Fruit fly (Drosophila melanogaster) whole organism, embryonic: ENCODE measurements around the gene beta'COP.
A peak's percentile ranks its signal among the peaks of the same experiment; 100 is the strongest.

Source experiments
- B-H1 ChIP-seq: fragments of 200-800 bp; sonication (Bioruptor generic); IDR thresholded peaks from 3 replicates; pipeline ENCODE4 v1.3.6; 2022; ENCODE audit warnings: missing biosample characterization, missing genetic modification characterization
- Bteb2 ChIP-seq: fragments of 200-800 bp; sonication (Bioruptor generic); optimal IDR thresholded peaks from 2 replicates; lab custom pipeline; 2016; ENCODE audit warnings: missing biosample characterization, missing genetic modification characterization
- CG10267 ChIP-seq: fragments of 200-800 bp; sonication (Bioruptor generic); optimal IDR thresholded peaks from 2 replicates; lab custom pipeline; 2018; ENCODE audit warnings: missing biosample characterization, mild to moderate bottlenecking, missing genetic modification characterization, moderate library complexity
- CG11504 ChIP-seq: fragments of 200-800 bp; sonication (Bioruptor generic); optimal IDR thresholded peaks from 3 replicates; lab custom pipeline; 2019; ENCODE audit warnings: missing biosample characterization, mild to moderate bottlenecking, missing genetic modification characterization, moderate library complexity
- CG12236 ChIP-seq: fragments of 200-800 bp; sonication (Bioruptor generic); optimal IDR thresholded peaks from 2 replicates; lab custom pipeline; 2016; ENCODE audit warnings: missing biosample characterization, missing genetic modification characterization
- CG12299 ChIP-seq: fragments of 200-800 bp; sonication (Bioruptor generic); optimal IDR thresholded peaks from 2 replicates; lab custom pipeline; 2018; ENCODE audit warnings: missing biosample characterization, mild to moderate bottlenecking, missing genetic modification characterization
- CG1529 ChIP-seq: fragments of 200-800 bp; sonication (Bioruptor generic); optimal IDR thresholded peaks from 3 replicates; lab custom pipeline; 2018; ENCODE audit warnings: missing biosample characterization, missing genetic modification characterization
- CG15696 ChIP-seq: fragments of 200-800 bp; sonication (Bioruptor generic); optimal IDR thresholded peaks from 2 replicates; lab custom pipeline; 2019; ENCODE audit warnings: missing biosample characterization, mild to moderate bottlenecking, missing genetic modification characterization, moderate library complexity
- CG1647 ChIP-seq: fragments of 200-800 bp; sonication (Bioruptor generic); optimal IDR thresholded peaks from 3 replicates; lab custom pipeline; 2016; ENCODE audit warnings: missing biosample characterization, missing genetic modification characterization
- CG17802 ChIP-seq: fragments of 200-800 bp; sonication (Bioruptor generic); optimal IDR thresholded peaks from 2 replicates; lab custom pipeline; 2018; ENCODE audit warnings: missing biosample characterization, mild to moderate bottlenecking, missing genetic modification characterization, moderate library complexity
- CG1832 ChIP-seq: fragments of 200-800 bp; sonication (Bioruptor generic); optimal IDR thresholded peaks from 2 replicates; lab custom pipeline; 2017; ENCODE audit warnings: missing biosample characterization, mild to moderate bottlenecking, missing genetic modification characterization, inconsistent platforms
- CG18476 ChIP-seq: fragments of 200-800 bp; sonication (Bioruptor generic); optimal IDR thresholded peaks from 2 replicates; lab custom pipeline; 2016; ENCODE audit warnings: missing biosample characterization, mild to moderate bottlenecking, missing genetic modification characterization
- CG2202 ChIP-seq: fragments of 200-800 bp; sonication (Bioruptor generic); optimal IDR thresholded peaks from 2 replicates; lab custom pipeline; 2018; ENCODE audit warnings: missing biosample characterization, mild to moderate bottlenecking, missing genetic modification characterization
- CG30020 ChIP-seq: fragments of 200-800 bp; optimal IDR thresholded peaks from 2 replicates; lab custom pipeline; 2019; ENCODE audit warnings: missing biosample characterization, mild to moderate bottlenecking, missing genetic modification characterization, moderate library complexity
- CG31365 ChIP-seq: fragments of 200-800 bp; sonication (Bioruptor generic); optimal IDR thresholded peaks from 2 replicates; lab custom pipeline; 2018; ENCODE audit warnings: missing biosample characterization, mild to moderate bottlenecking, missing genetic modification characterization
- CG32767 ChIP-seq: fragments of 200-800 bp; sonication (Bioruptor generic); IDR thresholded peaks from 2 replicates; pipeline ENCODE4 v1.3.6; 2022; ENCODE audit warnings: missing biosample characterization, missing genetic modification characterization
- CG3726 ChIP-seq: fragments of 200-800 bp; sonication (Bioruptor generic); IDR thresholded peaks from 3 replicates; pipeline ENCODE4, ENCODE4 v1.3.6; 2022; ENCODE audit warnings: missing biosample characterization, missing genetic modification characterization
- CG4854 ChIP-seq: fragments of 200-800 bp; sonication (Bioruptor generic); optimal IDR thresholded peaks from 2 replicates; lab custom pipeline; 2016; ENCODE audit warnings: missing biosample characterization, missing genetic modification characterization, inconsistent platforms
- Camta ChIP-seq: fragments of 200-800 bp; sonication (Bioruptor generic); optimal IDR thresholded peaks from 2 replicates; lab custom pipeline; 2016; ENCODE audit warnings: missing biosample characterization, missing genetic modification characterization
- Dek ChIP-seq: fragments of 200-800 bp; sonication (Bioruptor generic); optimal IDR thresholded peaks from 3 replicates; lab custom pipeline; 2019; ENCODE audit warnings: missing biosample characterization, mild to moderate bottlenecking, missing genetic modification characterization, moderate library complexity
- Mrtf ChIP-seq: fragments of 200-800 bp; sonication (Bioruptor generic); IDR thresholded peaks from 3 replicates; pipeline ENCODE4 v1.3.6; 2022; ENCODE audit warnings: missing biosample characterization, missing genetic modification characterization
- Nf-YB ChIP-seq: fragments of 200-800 bp; sonication (Bioruptor generic); optimal IDR thresholded peaks from 3 replicates; lab custom pipeline; 2019; ENCODE audit warnings: missing biosample characterization, mild to moderate bottlenecking, missing genetic modification characterization, moderate library complexity
- Sry-δ ChIP-seq: fragments of 200-800 bp; sonication (Bioruptor generic); optimal IDR thresholded peaks from 2 replicates; lab custom pipeline; 2016; ENCODE audit warnings: missing biosample characterization, missing genetic modification characterization
- Xbp1 ChIP-seq: fragments of 200-800 bp; sonication (Bioruptor generic); optimal IDR thresholded peaks from 3 replicates; lab custom pipeline; 2016; ENCODE audit warnings: missing biosample characterization, mild to moderate bottlenecking, missing genetic modification characterization
- al ChIP-seq: fragments of 200-800 bp; sonication (Bioruptor generic); IDR thresholded peaks from 2 replicates; pipeline ENCODE4 v1.3.6; 2022; ENCODE audit warnings: missing biosample characterization, missing genetic modification characterization
- aop ChIP-seq: fragments of 200-800 bp; sonication (Bioruptor generic); IDR thresholded peaks from 2 replicates; pipeline ENCODE4 v1.3.6; 2022; ENCODE audit warnings: missing biosample characterization, missing genetic modification characterization
- ase ChIP-seq: fragments of 200-800 bp; sonication (Bioruptor generic); IDR thresholded peaks from 3 replicates; pipeline ENCODE4 v1.3.6; 2022; ENCODE audit warnings: missing biosample characterization, missing genetic modification characterization
- bab2 ChIP-seq: fragments of 200-800 bp; sonication (Bioruptor generic); optimal IDR thresholded peaks from 2 replicates; lab custom pipeline; 2016; ENCODE audit warnings: missing biosample characterization, missing genetic modification characterization
- bowl ChIP-seq: fragments of 200-800 bp; sonication (Bioruptor generic); IDR thresholded peaks from 2 replicates; pipeline ENCODE4 v1.3.6; 2022; ENCODE audit warnings: missing biosample characterization, missing genetic modification characterization
- cato ChIP-seq: fragments of 200-800 bp; sonication (Bioruptor generic); optimal IDR thresholded peaks from 2 replicates; lab custom pipeline; 2016; ENCODE audit warnings: missing biosample characterization, missing genetic modification characterization, borderline replicate concordance
- caup ChIP-seq: fragments of 200-800 bp; sonication (Bioruptor generic); optimal IDR thresholded peaks from 3 replicates; lab custom pipeline; 2017; ENCODE audit warnings: missing biosample characterization, mild to moderate bottlenecking, missing genetic modification characterization, moderate library complexity; ENCODE audit not compliant: severe bottlenecking
- crp ChIP-seq, 2 experiments: fragments of 200-800 bp; sonication (Bioruptor generic); optimal IDR thresholded peaks; 2 replicates in 1 of 2; 3 replicates in 1 of 2; lab custom pipeline; 2017; ENCODE audit warnings: missing biosample characterization in 2 of 2, missing genetic modification characterization in 2 of 2, mild to moderate bottlenecking in 1 of 2, moderate library complexity in 1 of 2
- dimm ChIP-seq: fragments of 200-800 bp; sonication (Bioruptor generic); IDR thresholded peaks from 2 replicates; pipeline ENCODE4 v1.3.6; 2022; ENCODE audit warnings: missing biosample characterization, missing genetic modification characterization
- dm ChIP-seq: fragments of 200-800 bp; sonication (Bioruptor generic); optimal IDR thresholded peaks from 3 replicates; lab custom pipeline; 2016; ENCODE audit warnings: missing biosample characterization, missing genetic modification characterization
- gsb ChIP-seq: fragments of 200-800 bp; sonication (Bioruptor generic); IDR thresholded peaks from 2 replicates; pipeline ENCODE4 v1.3.6; 2022; ENCODE audit warnings: missing biosample characterization, missing genetic modification characterization
- ham ChIP-seq: fragments of 200-800 bp; sonication (Bioruptor generic); IDR thresholded peaks from 2 replicates; pipeline ENCODE4 v1.3.6; 2022; ENCODE audit warnings: missing biosample characterization, missing genetic modification characterization
- hkb ChIP-seq, 2 experiments: fragments of 200-800 bp in 1 of 2; fragments of >200 bp in 1 of 2; sonication (Bioruptor generic) in 1 of 2; IDR thresholded peaks in 1 of 2; optimal IDR thresholded peaks in 1 of 2; 2 replicates each; pipeline versions ENCODE4 v1.3.6 to Lab custom; 2017 to 2022; ENCODE audit warnings: missing biosample characterization in 1 of 2, missing genetic modification characterization in 1 of 2
- jigr1 ChIP-seq: fragments of 200-800 bp; sonication (Bioruptor generic); IDR thresholded peaks from 3 replicates; pipeline ENCODE4 v1.3.6; 2022; ENCODE audit warnings: missing biosample characterization, missing genetic modification characterization
- maf-S ChIP-seq: fragments of 200-800 bp; sonication (Bioruptor generic); optimal IDR thresholded peaks from 2 replicates; lab custom pipeline; 2016; ENCODE audit warnings: missing biosample characterization, missing genetic modification characterization
- pho ChIP-seq: fragments of 200-800 bp; sonication (Bioruptor generic); optimal IDR thresholded peaks from 2 replicates; lab custom pipeline; 2016; ENCODE audit warnings: missing biosample characterization, missing genetic modification characterization
- pita ChIP-seq: fragments of 200-800 bp; sonication (Bioruptor generic); optimal IDR thresholded peaks from 2 replicates; lab custom pipeline; 2017; ENCODE audit warnings: missing biosample characterization, mild to moderate bottlenecking, missing genetic modification characterization
- pzg ChIP-seq: fragments of 200-800 bp; sonication (Bioruptor generic); optimal IDR thresholded peaks from 3 replicates; lab custom pipeline; 2018; ENCODE audit warnings: missing biosample characterization, mild to moderate bottlenecking, missing genetic modification characterization, moderate library complexity
- run ChIP-seq: fragments of 200-800 bp; sonication (Bioruptor generic); optimal IDR thresholded peaks from 3 replicates; lab custom pipeline; 2018; ENCODE audit warnings: missing biosample characterization, mild to moderate bottlenecking, missing genetic modification characterization
- salm ChIP-seq: fragments of 200-800 bp; sonication (Bioruptor generic); optimal IDR thresholded peaks from 2 replicates; lab custom pipeline; 2018; ENCODE audit warnings: missing biosample characterization, mild to moderate bottlenecking, missing genetic modification characterization
- sima ChIP-seq: fragments of 200-800 bp; sonication (Bioruptor generic); optimal IDR thresholded peaks from 2 replicates; lab custom pipeline; 2016; ENCODE audit warnings: missing biosample characterization, missing genetic modification characterization
- slou ChIP-seq: fragments of 200-800 bp; sonication (Bioruptor generic); optimal IDR thresholded peaks from 3 replicates; lab custom pipeline; 2016; ENCODE audit warnings: missing biosample characterization, missing genetic modification characterization
- sug ChIP-seq: fragments of 200-800 bp; optimal IDR thresholded peaks from 2 replicates; lab custom pipeline; 2019; ENCODE audit warnings: missing biosample characterization, mild to moderate bottlenecking, missing genetic modification characterization, moderate library complexity
- trem ChIP-seq: fragments of 200-800 bp; optimal IDR thresholded peaks from 3 replicates; lab custom pipeline; 2019; ENCODE audit warnings: missing biosample characterization, mild to moderate bottlenecking, missing genetic modification characterization, moderate library complexity
- ttk ChIP-seq: fragments of 200-800 bp; sonication (Bioruptor generic); IDR thresholded peaks from 2 replicates; pipeline ENCODE4 v2.1.2; 2022; ENCODE audit warnings: missing biosample characterization, missing genetic modification characterization
- twi ChIP-seq: fragments of 200-800 bp; optimal IDR thresholded peaks from 2 replicates; lab custom pipeline; 2019; ENCODE audit warnings: missing biosample characterization, mild to moderate bottlenecking, missing genetic modification characterization, moderate library complexity

beta'COP gene

dm6 chr2L:13368940-13369339, 9.8 kb upstream of the beta'COP start, which contains the start of gene CG31855 (continued):
- peak; percentile 41 for TF ChIP-seq run (tag; lab: Kevin White, UChicago)
- TF ChIP-seq sima (GFP tag; lab: Kevin White, UChicago): no peak
- peak; percentile 78 for TF ChIP-seq CG12299 (tag; lab: Kevin White, UChicago)
- TF ChIP-seq pzg (GFP tag; lab: Kevin White, UChicago): peak; percentile 63
- peak; percentile 87 for TF ChIP-seq caup (GFP tag; lab: Kevin White, UChicago)
- TF ChIP-seq dimm (GFP tag; lab: Robert Waterston, UW): 0 out of 2 replicates have a peak, but pooled peaks have one; percentile 53
- TF ChIP-seq CG31365: peak; percentile 17
- peak; percentile 74 for TF ChIP-seq trem (tag; lab: Kevin White, UChicago)
- peak in 1 of 2 experiments; percentile 42 for TF ChIP-seq crp (GFP tag; optimal IDR thresholded peaks at IDR 0.05; lab: Kevin White, UChicago)
- TF ChIP-seq CG10267 (tag; lab: Kevin White, UChicago): peak; percentile 96
- peak; percentile 52; the same call in 1 of the 3 replicates for TF ChIP-seq CG3726 (GFP tag; lab: Robert Waterston, UW)
- peak; percentile 60 for TF ChIP-seq bab2 (GFP tag; lab: Kevin White, UChicago)
- peak; percentile 35 for TF ChIP-seq Sry-δ (GFP tag; lab: Kevin White, UChicago)
- no peak for TF ChIP-seq jigr1 (GFP tag; lab: Robert Waterston, UW)
- peak; percentile 80 for TF ChIP-seq slou (GFP tag; lab: Kevin White, UChicago)
- peak; percentile 56 for TF ChIP-seq CG1529 (GFP tag; lab: Kevin White, UChicago)
- no peak for TF ChIP-seq CG12236 (GFP tag; lab: Kevin White, UChicago)
- peak; percentile 74 for TF ChIP-seq pho (GFP tag; lab: Kevin White, UChicago)
- no peak for TF ChIP-seq bowl (GFP tag; lab: Robert Waterston, UW)
- peak; percentile 54; the same call in 2 of the 3 replicates for TF ChIP-seq Mrtf (GFP tag; lab: Robert Waterston, UW)
- TF ChIP-seq CG4854: peak; percentile 87
- peak; percentile 76 for TF ChIP-seq maf-S
- TF ChIP-seq ase (GFP tag; lab: Robert Waterston, UW): peak; percentile 86
- TF ChIP-seq Xbp1 (GFP tag; lab: Kevin White, UChicago): peak; percentile 90
- TF ChIP-seq ttk: peak; percentile 69
- TF ChIP-seq gsb: peak; percentile 52; the same call in 1 of the 2 replicates
- TF ChIP-seq salm (tag; lab: Kevin White, UChicago): peak; percentile 36
- peak; percentile 81 for TF ChIP-seq sug (tag; lab: Kevin White, UChicago)
- TF ChIP-seq Camta: peak; percentile 71
- TF ChIP-seq CG1647 (GFP tag; lab: Kevin White, UChicago): peak; percentile 81
- peak; percentile 64 for TF ChIP-seq CG15696 (tag; lab: Kevin White, UChicago)
- no peak for TF ChIP-seq CG32767
- TF ChIP-seq CG11504: peak; percentile 80
- TF ChIP-seq al (GFP tag; lab: Robert Waterston, UW): peak; percentile 61
- peak; percentile 36 for TF ChIP-seq twi
- no peak for TF ChIP-seq aop (GFP tag; lab: Robert Waterston, UW)
- peak; percentile 78 for TF ChIP-seq Dek
- TF ChIP-seq CG18476: peak; percentile 74
- TF ChIP-seq pita (GFP tag; lab: Kevin White, UChicago): no peak
- peak; percentile 80 for TF ChIP-seq Bteb2 (GFP tag; lab: Kevin White, UChicago)
- peak; percentile 44 for TF ChIP-seq CG30020 (tag; lab: Kevin White, UChicago)
- TF ChIP-seq CG17802 (tag; lab: Kevin White, UChicago): peak; percentile 42
- TF ChIP-seq CG1832 (GFP tag; lab: Kevin White, UChicago): no peak
- TF ChIP-seq ham (GFP tag; lab: Robert Waterston, UW): peak; percentile 37; the same call in 1 of the 2 replicates
- TF ChIP-seq dm (GFP tag; lab: Kevin White, UChicago): peak; percentile 59
- no peak for TF ChIP-seq hkb (optimal IDR thresholded peaks at IDR 0.05; lab: Kevin White, UChicago)
- peak; percentile 79 for TF ChIP-seq hkb (GFP tag; IDR thresholded peaks at IDR 0.05; lab: Robert Waterston, UW)
- peak; percentile 38 for TF ChIP-seq Nf-YB (GFP tag; lab: Kevin White, UChicago)
- TF ChIP-seq CG2202: peak; percentile 53
- peak; percentile 19; the same call in 1 of the 3 replicates for TF ChIP-seq B-H1 (GFP tag; lab: Robert Waterston, UW)
- TF ChIP-seq cato (GFP tag; lab: Kevin White, UChicago): peak; percentile 47
